Fruit fly (Drosophila melanogaster) whole organism, embryonic: Measurements from ENCODE around the gene gro.

Source experiments
- ATbp ChIP-seq: fragments of 200-800 bp; sonication (Bioruptor generic); optimal IDR thresholded peaks from 2 replicates; lab custom pipeline; 2017; ENCODE audit warnings: missing biosample characterization, mild to moderate bottlenecking, missing genetic modification characterization, missing genetic modification reagents
- BtbVII ChIP-seq: fragments of 200-800 bp; sonication (Bioruptor generic); optimal IDR thresholded peaks from 3 replicates; lab custom pipeline; 2017; ENCODE audit warnings: missing biosample characterization, mild to moderate bottlenecking, missing genetic modification characterization
- CG10321 ChIP-seq: fragments of 200-800 bp; sonication (Bioruptor generic); IDR thresholded peaks from 2 replicates; pipeline ENCODE4 v1.3.6; 2022; ENCODE audit warnings: missing biosample characterization, missing genetic modification characterization
- CG13123 ChIP-seq: fragments of 200-800 bp; sonication (Bioruptor generic); optimal IDR thresholded peaks from 2 replicates; lab custom pipeline; 2016; ENCODE audit warnings: missing biosample characterization, missing genetic modification characterization
- CG13287 ChIP-seq: fragments of 200-800 bp; sonication (Bioruptor generic); IDR thresholded peaks from 2 replicates; pipeline ENCODE4 v1.3.6; 2022; ENCODE audit warnings: missing biosample characterization, missing genetic modification characterization; ENCODE audit not compliant: partially characterized antibody
- CG14441 ChIP-seq: fragments of 200-800 bp; sonication (Bioruptor generic); IDR thresholded peaks from 2 replicates; pipeline ENCODE4 v1.3.6; 2022; ENCODE audit warnings: missing biosample characterization, missing genetic modification characterization
- CG1832 ChIP-seq: fragments of 200-800 bp; sonication (Bioruptor generic); optimal IDR thresholded peaks from 2 replicates; lab custom pipeline; 2017; ENCODE audit warnings: missing biosample characterization, mild to moderate bottlenecking, missing genetic modification characterization, inconsistent platforms
- CG2129 ChIP-seq: fragments of 200-800 bp; sonication (Bioruptor generic); IDR thresholded peaks from 2 replicates; pipeline ENCODE4 v1.3.6; 2022; ENCODE audit warnings: missing biosample characterization, missing genetic modification characterization; ENCODE audit not compliant: partially characterized antibody
- CG34376 ChIP-seq: fragments of 200-800 bp; sonication (Bioruptor generic); optimal IDR thresholded peaks from 2 replicates; lab custom pipeline; 2018; ENCODE audit warnings: missing biosample characterization, mild to moderate bottlenecking, missing genetic modification characterization
- CG34422 ChIP-seq: fragments of 200-800 bp; sonication (Bioruptor generic); IDR thresholded peaks from 3 replicates; pipeline ENCODE4 v1.3.6; 2022; ENCODE audit warnings: missing biosample characterization, missing genetic modification characterization
- CG3838 ChIP-seq: fragments of 200-800 bp; sonication (Bioruptor generic); optimal IDR thresholded peaks from 3 replicates; lab custom pipeline; 2016; ENCODE audit warnings: missing biosample characterization, missing genetic modification characterization
- CG4730 ChIP-seq: fragments of 200-800 bp; sonication (Bioruptor generic); IDR thresholded peaks from 2 replicates; pipeline ENCODE4 v1.3.6; 2022; ENCODE audit warnings: missing biosample characterization, missing genetic modification characterization
- CG6791 ChIP-seq: fragments of 200-800 bp; sonication (Bioruptor generic); IDR thresholded peaks from 3 replicates; pipeline ENCODE4 v1.3.6; 2022; ENCODE audit warnings: missing biosample characterization, missing genetic modification characterization; ENCODE audit not compliant: partially characterized antibody
- CG7357 ChIP-seq: fragments of 200-800 bp; sonication (Bioruptor generic); IDR thresholded peaks from 3 replicates; pipeline ENCODE4 v1.3.6; 2022; ENCODE audit warnings: missing biosample characterization, missing genetic modification characterization
- CG8924 ChIP-seq: fragments of 200-800 bp; optimal IDR thresholded peaks from 3 replicates; lab custom pipeline; 2019; ENCODE audit warnings: missing biosample characterization, mild to moderate bottlenecking, missing genetic modification characterization, moderate library complexity
- CG9727 ChIP-seq: fragments of 200-800 bp; sonication (Bioruptor generic); optimal IDR thresholded peaks from 3 replicates; lab custom pipeline; 2017; ENCODE audit warnings: missing biosample characterization, mild to moderate bottlenecking, missing genetic modification characterization
- CG9817 ChIP-seq: fragments of 200-800 bp; sonication (Bioruptor generic); optimal IDR thresholded peaks from 2 replicates; lab custom pipeline; 2018; ENCODE audit warnings: missing biosample characterization, mild to moderate bottlenecking, missing genetic modification characterization, moderate library complexity
- CG9932 ChIP-seq: fragments of 200-800 bp; sonication (Bioruptor generic); IDR thresholded peaks from 2 replicates; pipeline ENCODE4 v1.3.6; 2022; ENCODE audit warnings: missing biosample characterization, missing genetic modification characterization
- Chrac-16 ChIP-seq: fragments of 200-800 bp; sonication (Bioruptor generic); optimal IDR thresholded peaks from 3 replicates; lab custom pipeline; 2016; ENCODE audit warnings: missing biosample characterization, missing genetic modification characterization
- CrebB ChIP-seq: fragments of 200-800 bp; sonication (Bioruptor generic); optimal IDR thresholded peaks from 3 replicates; lab custom pipeline; 2018; ENCODE audit warnings: missing biosample characterization, mild to moderate bottlenecking, missing genetic modification characterization
- E2f2 ChIP-seq: fragments of 200-800 bp; sonication (Bioruptor generic); IDR thresholded peaks from 2 replicates; pipeline ENCODE4 v1.3.6; 2022; ENCODE audit warnings: missing biosample characterization, missing genetic modification characterization
- HHEX ChIP-seq: fragments of 200-800 bp; sonication (Bioruptor generic); optimal IDR thresholded peaks from 3 replicates; lab custom pipeline; 2017; ENCODE audit warnings: missing biosample characterization, mild to moderate bottlenecking, missing genetic modification characterization, missing genetic modification reagents
- Kr ChIP-seq: fragments of 200-800 bp; sonication (Bioruptor generic); optimal IDR thresholded peaks from 2 replicates; lab custom pipeline; 2017; ENCODE audit warnings: missing biosample characterization, mild to moderate bottlenecking, missing genetic modification characterization
- Nf-YA ChIP-seq: fragments of 200-800 bp; sonication (Bioruptor generic); IDR thresholded peaks from 2 replicates; pipeline ENCODE4 v1.3.6; 2022; ENCODE audit warnings: missing biosample characterization, missing genetic modification characterization
- Rfx ChIP-seq: fragments of 200-800 bp; sonication (Bioruptor generic); IDR thresholded peaks from 2 replicates; pipeline ENCODE4 v1.3.6; 2022; ENCODE audit warnings: missing biosample characterization, missing genetic modification characterization
- Rx ChIP-seq: fragments of 200-800 bp; sonication (Bioruptor generic); IDR thresholded peaks from 2 replicates; pipeline ENCODE4 v1.3.6; 2022; ENCODE audit warnings: missing biosample characterization, missing genetic modification characterization
- Sry-δ ChIP-seq: fragments of 200-800 bp; sonication (Bioruptor generic); optimal IDR thresholded peaks from 2 replicates; lab custom pipeline; 2016; ENCODE audit warnings: missing biosample characterization, missing genetic modification characterization
- TFAM ChIP-seq: fragments of 200-800 bp; sonication (Bioruptor generic); optimal IDR thresholded peaks from 2 replicates; lab custom pipeline; 2017; ENCODE audit warnings: missing biosample characterization, missing genetic modification characterization, inconsistent platforms
- Xrp1 ChIP-seq: fragments of 200-800 bp; sonication (Bioruptor generic); IDR thresholded peaks from 2 replicates; pipeline ENCODE4 v1.3.6; 2022; ENCODE audit warnings: missing biosample characterization, missing genetic modification characterization
- al ChIP-seq: fragments of 200-800 bp; sonication (Bioruptor generic); IDR thresholded peaks from 2 replicates; pipeline ENCODE4 v1.3.6; 2022; ENCODE audit warnings: missing biosample characterization, missing genetic modification characterization
- ato ChIP-seq: fragments of 200-800 bp; sonication (Bioruptor generic); IDR thresholded peaks from 2 replicates; pipeline ENCODE4 v1.3.6; 2022; ENCODE audit warnings: missing biosample characterization, missing genetic modification characterization; ENCODE audit not compliant: partially characterized antibody
- az2 ChIP-seq: fragments of 200-800 bp; sonication (Bioruptor generic); optimal IDR thresholded peaks from 3 replicates; lab custom pipeline; 2016; ENCODE audit warnings: missing biosample characterization, missing genetic modification characterization
- cg ChIP-seq: fragments of 200-800 bp; sonication (Bioruptor generic); optimal IDR thresholded peaks from 3 replicates; lab custom pipeline; 2019; ENCODE audit warnings: missing biosample characterization, mild to moderate bottlenecking, missing genetic modification characterization, moderate library complexity
- disco-r ChIP-seq: fragments of 200-800 bp; sonication (Bioruptor generic); optimal IDR thresholded peaks from 2 replicates; lab custom pipeline; 2016; ENCODE audit warnings: missing biosample characterization, missing genetic modification characterization
- emc ChIP-seq: fragments of 200-800 bp; sonication (Bioruptor generic); optimal IDR thresholded peaks from 2 replicates; lab custom pipeline; 2016; ENCODE audit warnings: missing biosample characterization, missing genetic modification characterization
- fd64A ChIP-seq: fragments of 200-800 bp; sonication (Bioruptor generic); optimal IDR thresholded peaks from 3 replicates; lab custom pipeline; 2018; ENCODE audit warnings: missing biosample characterization, mild to moderate bottlenecking, missing genetic modification characterization
- fd96Cb ChIP-seq: fragments of 200-800 bp; sonication (Bioruptor generic); optimal IDR thresholded peaks from 2 replicates; lab custom pipeline; 2018; ENCODE audit warnings: missing biosample characterization, mild to moderate bottlenecking, missing genetic modification characterization, moderate library complexity
- ftz-f1 ChIP-seq: fragments of 200-800 bp; sonication (Bioruptor generic); optimal IDR thresholded peaks from 2 replicates; lab custom pipeline; 2016; ENCODE audit warnings: missing biosample characterization, missing genetic modification characterization
- gce ChIP-seq: fragments of 200-800 bp; sonication (Bioruptor generic); IDR thresholded peaks from 3 replicates; pipeline ENCODE4 v1.3.6; 2022; ENCODE audit warnings: missing biosample characterization, missing genetic modification characterization
- gfzf ChIP-seq: fragments of 200-800 bp; sonication (Bioruptor generic); optimal IDR thresholded peaks from 2 replicates; lab custom pipeline; 2016; ENCODE audit warnings: missing biosample characterization, mild to moderate bottlenecking, missing genetic modification characterization, moderate library complexity
- gsb ChIP-seq: fragments of 200-800 bp; sonication (Bioruptor generic); IDR thresholded peaks from 2 replicates; pipeline ENCODE4 v1.3.6; 2022; ENCODE audit warnings: missing biosample characterization, missing genetic modification characterization
- klu ChIP-seq: fragments of 200-800 bp; sonication (Bioruptor generic); IDR thresholded peaks from 2 replicates; pipeline ENCODE4 v1.3.6; 2022; ENCODE audit warnings: missing biosample characterization, missing genetic modification characterization
- mirr ChIP-seq: fragments of 200-800 bp; sonication (Bioruptor generic); optimal IDR thresholded peaks from 3 replicates; lab custom pipeline; 2018; ENCODE audit warnings: missing biosample characterization, mild to moderate bottlenecking, missing genetic modification characterization
- nerfin-2 ChIP-seq: fragments of 200-800 bp; sonication (Bioruptor generic); IDR thresholded peaks from 2 replicates; pipeline ENCODE4 v1.3.6; 2022; ENCODE audit warnings: missing biosample characterization, missing genetic modification characterization; ENCODE audit not compliant: partially characterized antibody
- schlank ChIP-seq: fragments of 200-800 bp; sonication (Bioruptor generic); optimal IDR thresholded peaks from 2 replicates; lab custom pipeline; 2018; ENCODE audit warnings: missing biosample characterization, mild to moderate bottlenecking, missing genetic modification characterization
- sisA ChIP-seq: fragments of 200-800 bp; sonication (Bioruptor generic); IDR thresholded peaks from 2 replicates; pipeline ENCODE4 v1.3.6; 2022; ENCODE audit warnings: missing biosample characterization, missing genetic modification characterization
- slbo ChIP-seq: fragments of 200-800 bp; sonication (Bioruptor generic); IDR thresholded peaks from 2 replicates; pipeline ENCODE4 v1.3.6; 2022; ENCODE audit warnings: missing biosample characterization, missing genetic modification characterization
- sna ChIP-seq: fragments of 200-800 bp; sonication (Bioruptor generic); IDR thresholded peaks from 2 replicates; pipeline ENCODE4 v1.3.6; 2022; ENCODE audit warnings: missing biosample characterization, missing genetic modification characterization; ENCODE audit not compliant: partially characterized antibody
- sob ChIP-seq: fragments of 200-800 bp; sonication (Bioruptor generic); IDR thresholded peaks from 2 replicates; pipeline ENCODE4 v1.3.6; 2022; ENCODE audit warnings: missing biosample characterization, missing genetic modification characterization
- tll ChIP-seq, 2 experiments: fragments of 200-800 bp in 1 of 2; fragments of >200 bp in 1 of 2; sonication (Bioruptor generic) in 1 of 2; optimal IDR thresholded peaks; 2 replicates each; lab custom pipeline; 2017 to 2019; ENCODE audit warnings: missing biosample characterization in 2 of 2, missing genetic modification characterization in 2 of 2, mild to moderate bottlenecking in 1 of 2, moderate library complexity in 1 of 2
- toy ChIP-seq: fragments of 200-800 bp; sonication (Bioruptor generic); IDR thresholded peaks from 2 replicates; pipeline ENCODE4 v1.3.6; 2022; ENCODE audit warnings: missing biosample characterization, missing genetic modification characterization
- ttk ChIP-seq: fragments of 200-800 bp; sonication (Bioruptor generic); IDR thresholded peaks from 2 replicates; pipeline ENCODE4 v2.1.2; 2022; ENCODE audit warnings: missing biosample characterization, missing genetic modification characterization

The gro gene

DNA sequence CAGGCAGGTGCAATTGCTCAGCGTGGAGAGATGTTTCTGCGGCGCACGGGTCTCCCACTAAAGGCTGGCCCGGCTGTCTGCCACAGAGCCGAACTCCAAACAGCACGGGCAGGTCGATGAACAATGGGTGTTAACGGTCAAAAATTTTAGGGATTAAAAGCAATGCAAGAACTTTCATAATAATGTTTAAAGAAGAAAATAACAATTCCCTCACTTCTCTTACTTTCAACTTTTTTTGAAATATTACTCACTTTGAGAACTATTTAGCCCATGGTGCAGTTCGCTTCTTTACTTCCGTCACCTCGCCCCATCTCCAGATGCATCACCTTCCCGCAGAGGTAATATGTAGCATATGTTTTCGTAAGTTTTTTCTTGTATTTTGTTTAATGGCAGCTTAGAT, 30.9 kb downstream of the gro start (continued):
- TF ChIP-seq Rx (GFP tag; lab: Robert Waterston, UW) (peak; percentile 37; the same call in 1 of the 2 replicates), sna (GFP tag; lab: Robert Waterston, UW) (no peak), CG4730 (GFP tag; lab: Robert Waterston, UW) (no peak), TFAM (GFP tag; lab: Kevin White, UChicago) (no peak), fd64A (GFP tag; lab: Kevin White, UChicago) (no peak), gce (GFP tag; lab: Robert Waterston, UW) (no peak), ATbp (GFP tag; lab: Kevin White, UChicago) (peak; percentile 26), CG13123 (GFP tag; lab: Kevin White, UChicago) (no peak), emc (GFP tag; lab: Kevin White, UChicago) (no peak), Xrp1 (GFP tag; lab: Robert Waterston, UW) (peak; percentile 64), Nf-YA (GFP tag; lab: Robert Waterston, UW) (no peak), CG9727 (GFP tag; lab: Kevin White, UChicago) (peak; percentile 14), CG1832 (no peak), al (no peak), gfzf (GFP tag; lab: Kevin White, UChicago) (no peak), CG6791 (GFP tag; lab: Robert Waterston, UW) (no peak), Rfx (GFP tag; lab: Robert Waterston, UW) (no peak), CG7357 (GFP tag; lab: Robert Waterston, UW) (no peak), nerfin-2 (GFP tag; lab: Robert Waterston, UW) (no peak), CG13287 (no peak), tll (GFP tag; optimal IDR thresholded peaks at IDR 0.05; lab: Kevin White, UChicago) (no peak), CG8924 (tag; lab: Kevin White, UChicago) (no peak), Kr (GFP tag; lab: Kevin White, UChicago) (no peak), sisA (GFP tag; lab: Robert Waterston, UW) (0 out of 2 replicates have a peak, but pooled peaks have one; percentile 16), gsb (no peak), toy (no peak), Sry-δ (GFP tag; lab: Kevin White, UChicago) (no peak), az2 (peak; percentile 15), CG9817 (tag; lab: Kevin White, UChicago) (no peak), Chrac-16 (GFP tag; lab: Kevin White, UChicago) (no peak), disco-r (GFP tag; lab: Kevin White, UChicago) (no peak), ftz-f1 (GFP tag; lab: Kevin White, UChicago) (no peak), klu (GFP tag; lab: Robert Waterston, UW) (no peak), ato (GFP tag; lab: Robert Waterston, UW) (no peak), slbo (GFP tag; lab: Robert Waterston, UW) (no peak), CG34376 (no peak), E2f2 (no peak), ttk (GFP tag; lab: Robert Waterston, UW) (peak; percentile 33; the same call in 1 of the 2 replicates), sob (GFP tag; lab: Robert Waterston, UW) (no peak), CG3838 (GFP tag; lab: Kevin White, UChicago) (no peak), BtbVII (GFP tag; lab: Kevin White, UChicago) (no peak), fd96Cb (tag; lab: Kevin White, UChicago) (peak; percentile 28), CG2129 (GFP tag; lab: Robert Waterston, UW) (no peak), CG10321 (GFP tag; lab: Robert Waterston, UW) (no peak), schlank (tag; lab: Kevin White, UChicago) (no peak), CG14441 (GFP tag; lab: Robert Waterston, UW) (no peak), CrebB (tag; lab: Kevin White, UChicago) (no peak), cg (GFP tag; lab: Kevin White, UChicago) (no peak), CG9932 (GFP tag; lab: Robert Waterston, UW) (no peak), mirr (no peak), CG34422 (GFP tag; lab: Robert Waterston, UW) (0 out of 3 replicates have a peak, but pooled peaks have one; percentile 47), HHEX (GFP tag; lab: Kevin White, UChicago) (no peak)
